Worm (Caenorhabditis elegans) whole organism, L4/young adult: ENCODE results near the gene ugt-39.

Experiments used
- W03F9.2 ChIP-seq: fragments of 150-350 bp; optimal IDR thresholded peaks from 2 replicates; lab custom pipeline; 2014; ENCODE audit warnings: missing biosample characterization, missing genetic modification characterization
- dao-5 ChIP-seq: sonication (generic microtip); optimal IDR thresholded peaks from 2 replicates; lab custom pipeline; 2016; ENCODE audit warnings: missing genotype, missing genetic modification characterization, moderate library complexity, missing compliant biosample characterization

ce11 chrV:7153046-7153445 lies 3.9 kb upstream of the ugt-39 start, which contains the start of gene fat-7:
- TF ChIP-seq dao-5 (tag; lab: Kevin White, UChicago), result no peak
- no peak for TF ChIP-seq W03F9.2
